Worm (Caenorhabditis elegans) whole organism, mixed stage, embryonic: ENCODE results near the gene F37B12.3.
A peak's percentile ranks its signal among the peaks of the same experiment; 100 is the strongest.

Experiments
- M03D4.4 ChIP-seq: sonication (generic microtip); optimal IDR thresholded peaks from 2 replicates; lab custom pipeline; 2017; ENCODE audit warnings: mild to moderate bottlenecking, missing genetic modification characterization, missing compliant biosample characterization
- ceh-39 ChIP-seq: fragments of 150-350 bp; optimal IDR thresholded peaks from 2 replicates; lab custom pipeline; 2014; ENCODE audit warnings: missing biosample characterization, missing genetic modification characterization
- ceh-43 ChIP-seq: fragments of 200-800 bp; sonication (Bioruptor generic); optimal IDR thresholded peaks from 2 replicates; lab custom pipeline; 2018; ENCODE audit warnings: mild to moderate bottlenecking, missing genetic modification characterization, moderate library complexity, missing compliant biosample characterization
- ceh-83 ChIP-seq: fragments of 200-800 bp; sonication (Bioruptor generic); optimal IDR thresholded peaks from 2 replicates; lab custom pipeline; 2018; ENCODE audit warnings: mild to moderate bottlenecking, missing genetic modification characterization, missing compliant biosample characterization
- ces-1 ChIP-seq: fragments of 150-350 bp; optimal IDR thresholded peaks from 2 replicates; lab custom pipeline; 2014; ENCODE audit warnings: missing biosample characterization, missing genetic modification reagents, missing genetic modification characterization
- cnd-1 ChIP-seq: fragments of 200-800 bp; sonication (Bioruptor generic); optimal IDR thresholded peaks from 2 replicates; lab custom pipeline; 2018; ENCODE audit warnings: mild to moderate bottlenecking, missing genetic modification characterization, missing compliant biosample characterization
- elt-1 ChIP-seq: sonication (generic microtip); optimal IDR thresholded peaks from 2 replicates; lab custom pipeline; 2017; ENCODE audit warnings: missing genetic modification characterization, mild to moderate bottlenecking, missing compliant biosample characterization, antibody characterized with exemption, moderate library complexity, borderline replicate concordance; ENCODE audit not compliant: insufficient read depth
- elt-3 ChIP-seq: fragments of 150-350 bp; optimal IDR thresholded peaks from 2 replicates; lab custom pipeline; 2014; ENCODE audit warnings: missing biosample characterization, missing genetic modification characterization
- flh-1 ChIP-seq: fragments of 200-800 bp; sonication (Bioruptor generic); optimal IDR thresholded peaks from 2 replicates; lab custom pipeline; 2018; ENCODE audit warnings: mild to moderate bottlenecking, missing genetic modification characterization, moderate library complexity, missing compliant biosample characterization
- ham-2 ChIP-seq: fragments of 200-800 bp; sonication (Bioruptor generic); optimal IDR thresholded peaks from 2 replicates; lab custom pipeline; 2018; ENCODE audit warnings: mild to moderate bottlenecking, missing genetic modification characterization, missing compliant biosample characterization
- lin-13 ChIP-seq: fragments of 150-350 bp; optimal IDR thresholded peaks from 2 replicates; lab custom pipeline; 2014; ENCODE audit warnings: missing biosample characterization, missing genetic modification characterization
- lin-32 ChIP-seq: fragments of 200-800 bp; sonication (Bioruptor generic); optimal IDR thresholded peaks from 2 replicates; lab custom pipeline; 2018; ENCODE audit warnings: mild to moderate bottlenecking, missing genetic modification characterization, missing compliant biosample characterization
- lsy-2 ChIP-seq: fragments of 150-350 bp; optimal IDR thresholded peaks from 2 replicates; lab custom pipeline; 2014; ENCODE audit warnings: missing biosample characterization, missing genetic modification characterization
- mab-5 ChIP-seq: fragments of 150-350 bp; optimal IDR thresholded peaks from 2 replicates; lab custom pipeline; 2014; ENCODE audit warnings: missing biosample characterization, missing genetic modification characterization
- mep-1 ChIP-seq: fragments of 150-350 bp; optimal IDR thresholded peaks from 2 replicates; lab custom pipeline; 2017; ENCODE audit warnings: missing biosample characterization, missing genetic modification reagents, missing genetic modification characterization, inconsistent platforms
- nhr-12 ChIP-seq: fragments of 150-350 bp; optimal IDR thresholded peaks from 2 replicates; lab custom pipeline; 2014; ENCODE audit warnings: missing biosample characterization, missing genetic modification characterization
- nhr-2 ChIP-seq: fragments of 150-350 bp; optimal IDR thresholded peaks from 2 replicates; lab custom pipeline; 2014; ENCODE audit warnings: missing biosample characterization, missing genetic modification characterization
- nhr-237 ChIP-seq: fragments of 150-350 bp; optimal IDR thresholded peaks from 2 replicates; lab custom pipeline; 2014; ENCODE audit warnings: missing biosample characterization, missing genetic modification characterization
- nhr-28 ChIP-seq: fragments of 150-350 bp; optimal IDR thresholded peaks from 2 replicates; lab custom pipeline; 2014; ENCODE audit warnings: missing biosample characterization, missing genetic modification characterization
- nhr-76 ChIP-seq: sonication (generic microtip); optimal IDR thresholded peaks from 2 replicates; lab custom pipeline; 2017; ENCODE audit warnings: missing biosample characterization, missing genetic modification characterization
- pha-4 ChIP-seq: fragments of 150-350 bp; optimal IDR thresholded peaks from 2 replicates; lab custom pipeline; 2018; ENCODE audit warnings: missing biosample characterization, missing genetic modification reagents, missing genetic modification characterization
- sem-2 ChIP-seq: fragments of 200-800 bp; sonication (Bioruptor generic); optimal IDR thresholded peaks from 2 replicates; lab custom pipeline; 2018; ENCODE audit warnings: mild to moderate bottlenecking, missing genetic modification characterization, missing compliant biosample characterization
- sptf-1 ChIP-seq: sonication (generic microtip); optimal IDR thresholded peaks from 2 replicates; lab custom pipeline; 2017; ENCODE audit warnings: mild to moderate bottlenecking, missing genetic modification characterization, moderate library complexity, missing compliant biosample characterization
- tbx-8 ChIP-seq: fragments of 200-800 bp; sonication (Bioruptor generic); optimal IDR thresholded peaks from 2 replicates; lab custom pipeline; 2018; ENCODE audit warnings: mild to moderate bottlenecking, missing genetic modification characterization, moderate library complexity, missing compliant biosample characterization
- unc-120 ChIP-seq: sonication (generic microtip); optimal IDR thresholded peaks from 2 replicates; lab custom pipeline; 2017; ENCODE audit warnings: missing genetic modification characterization, missing compliant biosample characterization; ENCODE audit not compliant: poor library complexity, severe bottlenecking
- unc-39 ChIP-seq: fragments of 150-350 bp; optimal IDR thresholded peaks from 2 replicates; lab custom pipeline; 2014; ENCODE audit warnings: missing biosample characterization, missing genetic modification characterization
- unc-62 ChIP-seq: fragments of 150-350 bp; optimal IDR thresholded peaks from 2 replicates; lab custom pipeline; 2014; ENCODE audit warnings: missing biosample characterization, missing genetic modification reagents, missing genetic modification characterization
- zip-8 ChIP-seq: fragments of 150-350 bp; optimal IDR thresholded peaks from 2 replicates; lab custom pipeline; 2014; ENCODE audit warnings: missing biosample characterization, missing genetic modification characterization
- ztf-11 ChIP-seq: fragments of 150-350 bp; optimal IDR thresholded peaks from 2 replicates; lab custom pipeline; 2014; ENCODE audit warnings: missing biosample characterization, missing genetic modification characterization

F37B12.3 gene

ce11 chrII:8994336-8994735 is 46.9 kb downstream of the F37B12.3 start, which contains the start of gene F44G4.1:
Gene F44G4.1, plus strand, starts transcription at chrII:8994636.
- TF ChIP-seq ztf-11 (tag; lab: Kevin White, UChicago) (no peak), nhr-2 (tag; lab: Kevin White, UChicago) (no peak), mab-5 (tag; lab: Kevin White, UChicago) (no peak), unc-62 (GFP tag; lab: Kevin White, UChicago) (no peak), unc-120 (tag; lab: Kevin White, UChicago) (no peak), sem-2 (GFP tag; lab: Kevin White, UChicago) (no peak), ceh-43 (GFP tag; lab: Kevin White, UChicago) (no peak), lsy-2 (tag; lab: Kevin White, UChicago) (no peak), nhr-12 (tag; lab: Kevin White, UChicago) (no peak), nhr-28 (tag; lab: Kevin White, UChicago) (no peak), sptf-1 (tag; lab: Kevin White, UChicago) (no peak), mep-1 (tag; lab: Kevin White, UChicago) (no peak), ces-1 (GFP tag; lab: Kevin White, UChicago) (no peak), lin-13 (tag; lab: Kevin White, UChicago) (no peak), cnd-1 (tag; lab: Kevin White, UChicago) (no peak), nhr-237 (tag; lab: Kevin White, UChicago) (no peak), flh-1 (GFP tag; lab: Kevin White, UChicago) (no peak), lin-32 (GFP tag; lab: Kevin White, UChicago) (no peak), pha-4 (tag; lab: Kevin White, UChicago) (no peak), tbx-8 (GFP tag; lab: Kevin White, UChicago) (no peak)

ce11 chrII:8992780-8993179 is 48.4 kb downstream of the F37B12.3 start, which contains the start of gene ooc-5:
Gene ooc-5, plus strand, starts transcription at chrII:8993160.
- TF ChIP-seq lsy-2 (tag; lab: Kevin White, UChicago): peak; percentile 93
- peak; percentile 19 for TF ChIP-seq ces-1 (GFP tag; lab: Kevin White, UChicago)
- TF ChIP-seq sptf-1 (tag; lab: Kevin White, UChicago): no peak

DNA sequence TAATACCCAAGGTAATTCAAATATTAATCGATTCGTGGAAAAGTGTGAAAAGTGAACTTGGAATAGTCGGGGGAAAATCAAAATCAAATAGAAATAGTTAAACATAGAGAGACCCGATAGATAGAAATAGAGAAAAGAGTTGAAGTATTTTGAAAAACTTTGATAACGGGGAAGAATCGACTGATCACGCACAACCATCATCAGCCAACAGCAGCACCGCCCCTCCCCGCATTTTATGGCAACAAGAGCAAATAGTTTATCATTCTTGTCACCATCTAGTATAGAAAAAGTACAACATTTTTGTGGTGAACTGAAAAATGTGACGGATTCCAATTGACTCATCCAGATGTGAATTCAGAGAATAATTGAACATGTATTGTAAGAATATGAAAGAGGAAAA is 49.6 kb downstream of the F37B12.3 start:
- TF ChIP-seq ceh-83 (GFP tag; lab: Kevin White, UChicago): no peak
- TF ChIP-seq elt-3 (tag; lab: Kevin White, UChicago): no peak
- no peak for TF ChIP-seq nhr-76
- TF ChIP-seq zip-8 (tag; lab: Kevin White, UChicago): no peak
- TF ChIP-seq ces-1 (GFP tag; lab: Kevin White, UChicago): no peak
- no peak for TF ChIP-seq flh-1 (GFP tag; lab: Kevin White, UChicago)
- no peak for TF ChIP-seq ztf-11 (tag; lab: Kevin White, UChicago)
- TF ChIP-seq nhr-237 (tag; lab: Kevin White, UChicago): no peak
- no peak for TF ChIP-seq M03D4.4
- TF ChIP-seq nhr-2 (tag; lab: Kevin White, UChicago): no peak
- TF ChIP-seq pha-4 (tag; lab: Kevin White, UChicago): no peak
- no peak for TF ChIP-seq lsy-2 (tag; lab: Kevin White, UChicago)
- TF ChIP-seq elt-1 (tag; lab: Kevin White, UChicago): no peak
- TF ChIP-seq ceh-39: no peak
- no peak for TF ChIP-seq mep-1 (tag; lab: Kevin White, UChicago)

- no peak for TF ChIP-seq sptf-1 (tag; lab: Kevin White, UChicago)
- TF ChIP-seq lsy-2 (tag; lab: Kevin White, UChicago): no peak
- TF ChIP-seq ham-2 (GFP tag; lab: Kevin White, UChicago): no peak
- TF ChIP-seq sem-2 (GFP tag; lab: Kevin White, UChicago): no peak
- TF ChIP-seq unc-39 (tag; lab: Kevin White, UChicago): no peak
- TF ChIP-seq M03D4.4: no peak
- TF ChIP-seq, all 35 proteins: peak for 0
Measured at ce11 chrII:8990267-8990666, 50.9 kb downstream of the F37B12.3 start.
